Worm (Caenorhabditis elegans) whole organism, young adult: ENCODE results near the gene col-159.

Experiments used
- B0336.3 ChIP-seq: fragments of 200-800 bp; sonication (Bioruptor generic); IDR thresholded peaks from 2 replicates; pipeline ENCODE4 v1.3.6; 2022; ENCODE audit warnings: missing genetic modification characterization, missing compliant biosample characterization
- C06A6.2 ChIP-seq: fragments of 200-800 bp; sonication (Bioruptor generic); conservative IDR thresholded peaks from 2 replicates; pipeline ENCODE4 v1.3.6; 2022; ENCODE audit warnings: missing genetic modification characterization, missing compliant biosample characterization
- D2030.7 ChIP-seq: fragments of 200-800 bp; sonication (Bioruptor generic); IDR thresholded peaks from 2 replicates; pipeline ENCODE4 v1.3.6; 2022; ENCODE audit warnings: missing genetic modification reagents, missing genetic modification characterization, missing compliant biosample characterization
- F23B12.7 ChIP-seq: sonication (generic microtip); optimal IDR thresholded peaks from 2 replicates; lab custom pipeline; 2017; ENCODE audit warnings: missing genetic modification characterization, mild to moderate bottlenecking, missing compliant biosample characterization, antibody characterized with exemption, moderate library complexity; ENCODE audit not compliant: insufficient read depth
- F39B2.1 ChIP-seq: fragments of 200-800 bp; sonication (Bioruptor generic); IDR thresholded peaks from 2 replicates; pipeline ENCODE4 v1.3.6; 2022; ENCODE audit warnings: missing genetic modification reagents, missing genetic modification characterization, missing compliant biosample characterization
- Y53F4B.3 ChIP-seq: fragments of 200-800 bp; sonication (Bioruptor generic); IDR thresholded peaks from 2 replicates; pipeline ENCODE4 v1.3.6; 2022; ENCODE audit warnings: missing genetic modification reagents, missing genetic modification characterization, missing compliant biosample characterization
- Y67H2A.10 ChIP-seq: fragments of 200-800 bp; sonication (Bioruptor generic); conservative IDR thresholded peaks from 2 replicates; pipeline ENCODE4 v1.3.6; 2022; ENCODE audit warnings: missing genetic modification reagents, missing genetic modification characterization, missing compliant biosample characterization
- ZK185.1 ChIP-seq: sonication (generic microtip); optimal IDR thresholded peaks from 2 replicates; lab custom pipeline; 2016; ENCODE audit warnings: mild to moderate bottlenecking, missing genetic modification characterization, missing compliant biosample characterization; ENCODE audit not compliant: poor library complexity, severe bottlenecking
- ama-1 ChIP-seq, 3 experiments: fragments of 150-350 bp in 1 of 3; sonication (generic microtip) in 2 of 3; optimal IDR thresholded peaks; 2 replicates each; lab custom pipeline; 2014 to 2018; ENCODE audit warnings: missing biosample characterization in 2 of 3, missing genetic modification characterization in 2 of 3, missing genetic modification reagents in 2 of 3
- aptf-2 ChIP-seq: fragments of 200-800 bp; sonication (Bioruptor generic); conservative IDR thresholded peaks from 2 replicates; pipeline ENCODE4 v1.3.6; 2022; ENCODE audit warnings: missing genetic modification reagents, missing genetic modification characterization, missing compliant biosample characterization
- atf-7 ChIP-seq: sonication (generic microtip); optimal IDR thresholded peaks from 2 replicates; lab custom pipeline; 2017; ENCODE audit warnings: mild to moderate bottlenecking, missing genetic modification characterization, missing compliant biosample characterization
- attf-3 ChIP-seq: fragments of 200-800 bp; sonication (Bioruptor generic); conservative IDR thresholded peaks from 2 replicates; pipeline ENCODE4 v1.3.6; 2022; ENCODE audit warnings: missing genetic modification reagents, missing genetic modification characterization, missing compliant biosample characterization
- attf-6 ChIP-seq: fragments of 200-800 bp; sonication (Bioruptor generic); IDR thresholded peaks from 2 replicates; pipeline ENCODE4 v1.3.6; 2022; ENCODE audit warnings: missing genetic modification reagents, missing genetic modification characterization, missing compliant biosample characterization
- bed-1 ChIP-seq: fragments of 200-800 bp; sonication (Bioruptor generic); IDR thresholded peaks from 2 replicates; pipeline ENCODE4 v1.3.6; 2022; ENCODE audit warnings: missing genetic modification reagents, missing genetic modification characterization, missing compliant biosample characterization
- cebp-1 ChIP-seq, 2 experiments: fragments of 200-800 bp in 1 of 2; sonication (Bioruptor generic) in 1 of 2; sonication (generic microtip) in 1 of 2; IDR thresholded peaks in 1 of 2; optimal IDR thresholded peaks in 1 of 2; 2 replicates each; pipeline versions ENCODE4 v1.3.6 to Lab custom; 2017 to 2022; ENCODE audit warnings: missing compliant biosample characterization in 2 of 2, missing genetic modification characterization in 2 of 2, mild to moderate bottlenecking in 1 of 2, missing genetic modification reagents in 1 of 2, moderate library complexity in 1 of 2
- cebp-2 ChIP-seq: fragments of 200-800 bp; sonication (Bioruptor generic); IDR thresholded peaks from 2 replicates; pipeline ENCODE4 v1.3.6; 2022; ENCODE audit warnings: missing genetic modification characterization, missing compliant biosample characterization
- ceh-100 ChIP-seq: fragments of 200-800 bp; sonication (Bioruptor generic); IDR thresholded peaks from 2 replicates; pipeline ENCODE4 v1.3.6; 2022; ENCODE audit warnings: missing genetic modification reagents, missing genetic modification characterization, missing compliant biosample characterization
- ceh-58 ChIP-seq: fragments of 200-800 bp; sonication (Bioruptor generic); IDR thresholded peaks from 2 replicates; pipeline ENCODE4 v1.3.6; 2022; ENCODE audit warnings: missing genetic modification characterization, missing compliant biosample characterization
- dox-1 ChIP-seq: fragments of 200-800 bp; sonication (Bioruptor generic); IDR thresholded peaks from 2 replicates; pipeline ENCODE4 v1.3.6; 2022; ENCODE audit warnings: missing genetic modification reagents, missing genetic modification characterization, missing compliant biosample characterization
- dpl-1 ChIP-seq: fragments of 150-350 bp; optimal IDR thresholded peaks from 2 replicates; lab custom pipeline; 2014; ENCODE audit warnings: missing biosample characterization, missing genetic modification reagents, missing genetic modification characterization
- efl-1 ChIP-seq: fragments of 150-350 bp; optimal IDR thresholded peaks from 2 replicates; lab custom pipeline; 2014; ENCODE audit warnings: missing biosample characterization, missing genetic modification reagents, missing genetic modification characterization
- egl-44 ChIP-seq: fragments of 200-800 bp; sonication (Bioruptor generic); IDR thresholded peaks from 2 replicates; pipeline ENCODE4 v1.3.6; 2022; ENCODE audit warnings: missing genetic modification reagents, missing genetic modification characterization, missing compliant biosample characterization
- ekl-4 ChIP-seq: fragments of 200-800 bp; sonication (Bioruptor generic); IDR thresholded peaks from 2 replicates; pipeline ENCODE4 v1.3.6; 2022; ENCODE audit warnings: missing genetic modification reagents, missing genetic modification characterization, missing compliant biosample characterization
- fkh-3 ChIP-seq: sonication (generic microtip); optimal IDR thresholded peaks from 2 replicates; lab custom pipeline; 2016; ENCODE audit warnings: mild to moderate bottlenecking, missing genetic modification characterization, missing compliant biosample characterization
- hmg-20 ChIP-seq: fragments of 200-800 bp; sonication (Bioruptor generic); IDR thresholded peaks from 2 replicates; pipeline ENCODE4 v1.3.6; 2022; ENCODE audit warnings: missing genetic modification reagents, missing genetic modification characterization, missing compliant biosample characterization
- let-607 ChIP-seq, 2 experiments: fragments of 200-800 bp in 1 of 2; sonication (Bioruptor generic) in 1 of 2; sonication (generic microtip) in 1 of 2; optimal IDR thresholded peaks; 2 replicates each; lab custom pipeline; 2016 to 2018; ENCODE audit warnings: mild to moderate bottlenecking in 2 of 2, missing compliant biosample characterization in 2 of 2, missing genetic modification characterization in 2 of 2, moderate library complexity in 2 of 2, missing genotype in 1 of 2
- lin-26 ChIP-seq: fragments of 200-800 bp; sonication (Bioruptor generic); IDR thresholded peaks from 2 replicates; pipeline ENCODE4 v1.3.6; 2022; ENCODE audit warnings: missing genetic modification reagents, missing genetic modification characterization, missing compliant biosample characterization
- lin-35 ChIP-seq, 3 experiments: fragments of 150-350 bp in 2 of 3; sonication (generic microtip) in 1 of 3; optimal IDR thresholded peaks; 2 replicates each; lab custom pipeline; 2014 to 2018; ENCODE audit warnings: missing biosample characterization in 3 of 3, missing genetic modification characterization in 3 of 3, missing genetic modification reagents in 3 of 3
- lsl-1 ChIP-seq: fragments of 200-800 bp; sonication (Bioruptor generic); optimal IDR thresholded peaks from 2 replicates; lab custom pipeline; 2018; ENCODE audit warnings: mild to moderate bottlenecking, missing genetic modification characterization, moderate library complexity, missing compliant biosample characterization
- lsy-27 ChIP-seq: sonication (generic microtip); optimal IDR thresholded peaks from 2 replicates; lab custom pipeline; 2017; ENCODE audit warnings: missing genetic modification characterization, mild to moderate bottlenecking, missing compliant biosample characterization, antibody characterized with exemption, missing genotype, borderline replicate concordance; ENCODE audit not compliant: insufficient read depth
- madf-10 ChIP-seq: sonication (generic microtip); optimal IDR thresholded peaks from 2 replicates; lab custom pipeline; 2016; ENCODE audit warnings: mild to moderate bottlenecking, missing genetic modification characterization, missing compliant biosample characterization
- madf-3 ChIP-seq: fragments of 200-800 bp; sonication (Bioruptor generic); IDR thresholded peaks from 2 replicates; pipeline ENCODE4 v1.3.6; 2022; ENCODE audit warnings: missing genetic modification reagents, missing genetic modification characterization, missing compliant biosample characterization
- madf-8 ChIP-seq: fragments of 200-800 bp; sonication (Bioruptor generic); conservative IDR thresholded peaks from 2 replicates; pipeline ENCODE4 v1.3.6; 2022; ENCODE audit warnings: missing genetic modification reagents, missing genetic modification characterization, missing compliant biosample characterization
- mcd-1 ChIP-seq: fragments of 200-800 bp; sonication (Bioruptor generic); IDR thresholded peaks from 2 replicates; pipeline ENCODE4 v1.3.6; 2022; ENCODE audit warnings: missing genetic modification reagents, missing genetic modification characterization, missing compliant biosample characterization
- nfya-1 ChIP-seq: sonication (generic microtip); optimal IDR thresholded peaks from 2 replicates; lab custom pipeline; 2017; ENCODE audit warnings: antibody characterized with exemption, missing compliant biosample characterization, missing genetic modification characterization, borderline replicate concordance; ENCODE audit not compliant: insufficient read depth
- nfya-2 ChIP-seq: fragments of 200-800 bp; sonication (Bioruptor generic); IDR thresholded peaks from 2 replicates; pipeline ENCODE4 v1.3.6; 2022; ENCODE audit warnings: missing genetic modification reagents, missing genetic modification characterization, missing compliant biosample characterization
- pbrm-1 ChIP-seq: fragments of 200-800 bp; sonication (Bioruptor generic); IDR thresholded peaks from 2 replicates; pipeline ENCODE4 v1.3.6; 2022; ENCODE audit warnings: missing genetic modification reagents, missing genetic modification characterization, missing compliant biosample characterization
- sdz-38 ChIP-seq: sonication (generic microtip); optimal IDR thresholded peaks from 2 replicates; lab custom pipeline; 2016; ENCODE audit warnings: missing genotype, missing genetic modification characterization, missing compliant biosample characterization
- snpc-3.4 ChIP-seq: sonication (generic microtip); optimal IDR thresholded peaks from 2 replicates; lab custom pipeline; 2017; ENCODE audit warnings: missing genetic modification characterization, mild to moderate bottlenecking, missing compliant biosample characterization, antibody characterized with exemption, moderate library complexity, missing genotype, missing genetic modification reagents
- snpc-4 ChIP-seq, 5 experiments: fragments of 150-350 bp in 1 of 5; sonication (generic microtip) in 4 of 5; optimal IDR thresholded peaks; 2 replicates each; lab custom pipeline; 2014 to 2018; ENCODE audit warnings: missing genetic modification characterization in 5 of 5, missing biosample characterization in 3 of 5, antibody characterized with exemption in 2 of 5, mild to moderate bottlenecking in 2 of 5, missing compliant biosample characterization in 2 of 5, missing genotype in 2 of 5, moderate library complexity in 2 of 5, missing genetic modification reagents in 1 of 5
- somi-1 ChIP-seq: fragments of 200-800 bp; sonication (Bioruptor generic); optimal IDR thresholded peaks from 2 replicates; lab custom pipeline; 2018; ENCODE audit warnings: mild to moderate bottlenecking, missing genetic modification characterization, missing compliant biosample characterization
- sptf-2 ChIP-seq: fragments of 200-800 bp; sonication (Bioruptor generic); optimal IDR thresholded peaks from 2 replicates; lab custom pipeline; 2018; ENCODE audit warnings: mild to moderate bottlenecking, missing genetic modification characterization, missing compliant biosample characterization
- ztf-18 ChIP-seq: sonication (generic microtip); optimal IDR thresholded peaks from 2 replicates; lab custom pipeline; 2016; ENCODE audit warnings: missing genotype, mild to moderate bottlenecking, missing genetic modification characterization, missing compliant biosample characterization

col-159 gene

ce11 chrV:13176814-13177213, 25.2 kb downstream of the col-159 start:
- TF ChIP-seq D2030.7 (GFP tag; lab: Robert Waterston, UW) (no peak), attf-6 (GFP tag; lab: Robert Waterston, UW) (no peak), cebp-2 (no peak), Y53F4B.3 (no peak), snpc-3.4 (no peak)

- TF ChIP-seq atf-7 (tag; lab: Kevin White, UChicago) (no peak), sptf-2 (no peak), ceh-100 (GFP tag; lab: Robert Waterston, UW) (peak; percentile 41; the same call in 1 of the 2 replicates), pbrm-1 (GFP tag; lab: Robert Waterston, UW) (no peak), lin-26 (no peak), nfya-2 (GFP tag; lab: Robert Waterston, UW) (no peak), Y67H2A.10 (GFP tag; lab: Robert Waterston, UW) (no peak), aptf-2 (no peak), F39B2.1 (no peak), lsl-1 (GFP tag; lab: Kevin White, UChicago) (no peak), egl-44 (GFP tag; lab: Robert Waterston, UW) (no peak), efl-1 (peak; percentile 3), mcd-1 (GFP tag; lab: Robert Waterston, UW) (peak; percentile 44), madf-10 (no peak), ZK185.1 (tag; lab: Kevin White, UChicago) (no peak), lin-35 (GFP tag; optimal IDR thresholded peaks at IDR 0.05; lab: Kevin White, UChicago) (peak in 1 of 3 experiments; percentile 17), ceh-58 (GFP tag; lab: Robert Waterston, UW) (no peak), attf-3 (GFP tag; lab: Robert Waterston, UW) (no peak), madf-3 (GFP tag; lab: Robert Waterston, UW) (peak; percentile 33; the same call in 1 of the 2 replicates), lsy-27 (tag; lab: Kevin White, UChicago) (no peak), nfya-1 (tag; lab: Kevin White, UChicago) (no peak), dox-1 (GFP tag; lab: Robert Waterston, UW) (peak; percentile 61; the same call in 1 of the 2 replicates), madf-8 (GFP tag; lab: Robert Waterston, UW) (no peak), C06A6.2 (no peak), let-607 (tag; optimal IDR thresholded peaks at IDR 0.05; lab: Kevin White, UChicago) (no peak), hmg-20 (no peak), sdz-38 (tag; lab: Kevin White, UChicago) (no peak), fkh-3 (no peak), somi-1 (GFP tag; lab: Kevin White, UChicago) (no peak), dpl-1 (no peak), ekl-4 (GFP tag; lab: Robert Waterston, UW) (no peak), snpc-4 (GFP tag; optimal IDR thresholded peaks at IDR 0.05; lab: Kevin White, UChicago) (no peak), snpc-4 (tag; optimal IDR thresholded peaks at IDR 0.05; lab: Kevin White, UChicago) (peak in 2 of 4 experiments; percentile 2 to 22), ama-1 (optimal IDR thresholded peaks at IDR 0.05; lab: Kevin White, UChicago) (no peak), ama-1 (GFP tag; optimal IDR thresholded peaks at IDR 0.05; lab: Kevin White, UChicago) (peak in 1 of 2 experiments; percentile 20), bed-1 (no peak), F23B12.7 (tag; lab: Kevin White, UChicago) (peak; percentile 49), cebp-1 (GFP tag; IDR thresholded peaks at IDR 0.05; lab: Robert Waterston, UW) (no peak), cebp-1 (tag; optimal IDR thresholded peaks at IDR 0.05; lab: Kevin White, UChicago) (peak; percentile 45), ztf-18 (tag; lab: Kevin White, UChicago) (no peak), B0336.3 (GFP tag; lab: Robert Waterston, UW) (peak; percentile 54; the same call in 1 of the 2 replicates)
Measured at ce11 chrV:13176117-13176753, 25.7 kb downstream of the col-159 start, which contains the start of gene him-17. TSS of gene him-17 (plus strand) at chrV:13176711.
